Worm (Caenorhabditis elegans) whole organism, L1 larva: ENCODE data around the gene C32D5.8.

Experiments used
- F16B12.6 ChIP-seq: fragments of 150-350 bp; optimal IDR thresholded peaks from 2 replicates; lab custom pipeline; 2014; ENCODE audit warnings: missing biosample characterization, missing genetic modification characterization
- aha-1 ChIP-seq: fragments of 150-350 bp; optimal IDR thresholded peaks from 2 replicates; lab custom pipeline; 2014; ENCODE audit warnings: missing biosample characterization, missing genetic modification characterization
- alr-1 ChIP-seq: fragments of 200-800 bp; sonication (Bioruptor generic); optimal IDR thresholded peaks from 2 replicates; lab custom pipeline; 2018; ENCODE audit warnings: borderline replicate concordance, mild to moderate bottlenecking, missing genetic modification characterization, missing compliant biosample characterization
- aly-2 ChIP-seq: fragments of 150-350 bp; optimal IDR thresholded peaks from 2 replicates; lab custom pipeline; 2014; ENCODE audit warnings: missing biosample characterization, missing genetic modification characterization
- ama-1 ChIP-seq: fragments of 150-350 bp; optimal IDR thresholded peaks from 2 replicates; lab custom pipeline; 2014
- blmp-1 ChIP-seq: fragments of 150-350 bp; optimal IDR thresholded peaks from 2 replicates; lab custom pipeline; 2014; ENCODE audit warnings: missing biosample characterization, missing genetic modification characterization
- ceh-8 ChIP-seq: fragments of 200-800 bp; sonication (Bioruptor generic); optimal IDR thresholded peaks from 2 replicates; lab custom pipeline; 2018; ENCODE audit warnings: mild to moderate bottlenecking, missing genetic modification characterization, moderate library complexity, missing compliant biosample characterization
- ceh-82 ChIP-seq, 3 experiments: fragments of 150-350 bp in 1 of 3; sonication (generic microtip) in 2 of 3; optimal IDR thresholded peaks; 2 replicates each; lab custom pipeline; 2014 to 2017; ENCODE audit warnings: missing biosample characterization in 3 of 3, missing genetic modification characterization in 3 of 3
- ceh-88 ChIP-seq: fragments of 200-800 bp; sonication (Bioruptor generic); IDR thresholded peaks from 2 replicates; pipeline ENCODE4 v1.3.6; 2022; ENCODE audit warnings: missing genetic modification characterization, missing compliant biosample characterization
- ceh-90 ChIP-seq: sonication (generic microtip); optimal IDR thresholded peaks from 2 replicates; lab custom pipeline; 2016; ENCODE audit warnings: missing genetic modification characterization, missing compliant biosample characterization
- efl-1 ChIP-seq, 4 experiments: fragments of 150-350 bp; optimal IDR thresholded peaks in 3 of 4; peaks in 1 of 4; 1 replicate in 1 of 4; 2 replicates in 3 of 4; lab custom pipeline; 2014; ENCODE audit warnings: missing biosample characterization in 2 of 4, missing genetic modification characterization in 2 of 4, missing genetic modification reagents in 2 of 4
- egl-27 ChIP-seq, 2 experiments: fragments of 150-350 bp in 1 of 2; sonication (generic microtip); optimal IDR thresholded peaks; 3 replicates each; lab custom pipeline; 2017 to 2018; ENCODE audit warnings: missing biosample characterization in 2 of 2, missing genetic modification characterization in 2 of 2, missing genetic modification reagents in 2 of 2
- fkh-10 ChIP-seq: sonication (generic microtip); optimal IDR thresholded peaks from 2 replicates; lab custom pipeline; 2017; ENCODE audit warnings: missing biosample characterization, missing genetic modification reagents, missing genetic modification characterization
- fkh-4 ChIP-seq: sonication (generic microtip); optimal IDR thresholded peaks from 2 replicates; lab custom pipeline; 2016; ENCODE audit warnings: missing compliant biosample characterization, missing genetic modification characterization, borderline replicate concordance
- fos-1 ChIP-seq: fragments of 150-350 bp; optimal IDR thresholded peaks from 2 replicates; lab custom pipeline; 2014; ENCODE audit warnings: missing biosample characterization, missing genetic modification characterization
- grh-1 ChIP-seq: fragments of 200-800 bp; sonication (Bioruptor generic); IDR thresholded peaks from 2 replicates; pipeline ENCODE4 v1.3.6; 2022; ENCODE audit warnings: missing genetic modification reagents, missing genetic modification characterization, missing compliant biosample characterization
- hlh-17 ChIP-seq: fragments of 200-800 bp; sonication (Bioruptor generic); optimal IDR thresholded peaks from 2 replicates; lab custom pipeline; 2018; ENCODE audit warnings: missing genetic modification characterization, mild to moderate bottlenecking, missing compliant biosample characterization, moderate library complexity, borderline replicate concordance
- hlh-4 ChIP-seq: sonication (generic microtip); optimal IDR thresholded peaks from 2 replicates; lab custom pipeline; 2016; ENCODE audit warnings: mild to moderate bottlenecking, missing genetic modification characterization, missing compliant biosample characterization
- irx-1 ChIP-seq: sonication (generic microtip); optimal IDR thresholded peaks from 2 replicates; lab custom pipeline; 2016; ENCODE audit warnings: missing genetic modification characterization, missing compliant biosample characterization
- jun-1 ChIP-seq: fragments of 150-350 bp; optimal IDR thresholded peaks from 2 replicates; lab custom pipeline; 2014; ENCODE audit warnings: missing biosample characterization, missing genetic modification reagents, missing genetic modification characterization
- lin-14 ChIP-seq: fragments of 200-800 bp; sonication (Bioruptor generic); optimal IDR thresholded peaks from 2 replicates; lab custom pipeline; 2018; ENCODE audit warnings: mild to moderate bottlenecking, missing genetic modification characterization, moderate library complexity, missing compliant biosample characterization
- mab-9 ChIP-seq: fragments of 200-800 bp; sonication (Bioruptor generic); IDR thresholded peaks from 2 replicates; pipeline ENCODE4 v1.3.6; 2022; ENCODE audit warnings: missing genetic modification reagents, missing genetic modification characterization, missing compliant biosample characterization
- mdl-1 ChIP-seq, 2 experiments: fragments of 150-350 bp; optimal IDR thresholded peaks; 2 replicates each; lab custom pipeline; 2014 to 2017; ENCODE audit warnings: missing biosample characterization in 2 of 2, missing genetic modification characterization in 2 of 2, inconsistent platforms in 1 of 2
- mef-2 ChIP-seq: fragments of 150-350 bp; optimal IDR thresholded peaks from 2 replicates; lab custom pipeline; 2014; ENCODE audit warnings: missing biosample characterization, missing genetic modification characterization
- mep-1 ChIP-seq: fragments of 150-350 bp; optimal IDR thresholded peaks from 2 replicates; lab custom pipeline; 2014; ENCODE audit warnings: missing biosample characterization, missing genetic modification characterization
- nhr-11 ChIP-seq: fragments of 150-350 bp; optimal IDR thresholded peaks from 2 replicates; lab custom pipeline; 2014; ENCODE audit warnings: missing biosample characterization, missing genetic modification characterization
- nhr-12 ChIP-seq: sonication (generic microtip); optimal IDR thresholded peaks from 2 replicates; lab custom pipeline; 2017; ENCODE audit warnings: missing biosample characterization, missing genetic modification characterization
- nhr-19 ChIP-seq: fragments of 200-800 bp; sonication (Bioruptor generic); conservative IDR thresholded peaks from 2 replicates; pipeline ENCODE4 v1.3.6; 2022; ENCODE audit warnings: missing genetic modification characterization, missing compliant biosample characterization
- nhr-20 ChIP-seq: sonication (generic microtip); optimal IDR thresholded peaks from 2 replicates; lab custom pipeline; 2016; ENCODE audit warnings: mild to moderate bottlenecking, missing genetic modification characterization, missing compliant biosample characterization
- nhr-237 ChIP-seq: fragments of 150-350 bp; optimal IDR thresholded peaks from 2 replicates; lab custom pipeline; 2014; ENCODE audit warnings: missing biosample characterization, missing genetic modification characterization
- nhr-28 ChIP-seq: fragments of 150-350 bp; optimal IDR thresholded peaks from 2 replicates; lab custom pipeline; 2014; ENCODE audit warnings: missing biosample characterization, missing genetic modification characterization
- nhr-47 ChIP-seq: sonication (generic microtip); optimal IDR thresholded peaks from 2 replicates; lab custom pipeline; 2016; ENCODE audit warnings: mild to moderate bottlenecking, missing genetic modification characterization, moderate library complexity, missing compliant biosample characterization
- nhr-71 ChIP-seq: sonication (generic microtip); optimal IDR thresholded peaks from 2 replicates; lab custom pipeline; 2016; ENCODE audit warnings: mild to moderate bottlenecking, missing genetic modification characterization, moderate library complexity, missing compliant biosample characterization
- nhr-76 ChIP-seq: sonication (generic microtip); optimal IDR thresholded peaks from 2 replicates; lab custom pipeline; 2017; ENCODE audit warnings: missing biosample characterization, missing genetic modification characterization
- nhr-77 ChIP-seq: fragments of 150-350 bp; optimal IDR thresholded peaks from 2 replicates; lab custom pipeline; 2014; ENCODE audit warnings: missing biosample characterization, missing genetic modification characterization
- nhr-84 ChIP-seq: sonication (generic microtip); optimal IDR thresholded peaks from 2 replicates; lab custom pipeline; 2017; ENCODE audit warnings: missing biosample characterization, missing genetic modification characterization
- nhr-85 ChIP-seq: sonication (generic microtip); peaks from one replicate; lab custom pipeline; 2016; ENCODE audit warnings: missing genetic modification characterization, inconsistent platforms, missing compliant biosample characterization
- pax-3 ChIP-seq: fragments of 200-800 bp; sonication (Bioruptor generic); optimal IDR thresholded peaks from 2 replicates; lab custom pipeline; 2018; ENCODE audit warnings: mild to moderate bottlenecking, missing genetic modification characterization, moderate library complexity, missing compliant biosample characterization
- snpc-4 ChIP-seq: fragments of 150-350 bp; optimal IDR thresholded peaks from 2 replicates; lab custom pipeline; 2014; ENCODE audit warnings: missing biosample characterization, missing genetic modification characterization
- snu-23 ChIP-seq: sonication (generic microtip); optimal IDR thresholded peaks from 2 replicates; lab custom pipeline; 2016; ENCODE audit warnings: missing genetic modification characterization, missing compliant biosample characterization
- sup-37 ChIP-seq: fragments of 200-800 bp; sonication (Bioruptor generic); optimal IDR thresholded peaks from 2 replicates; lab custom pipeline; 2018; ENCODE audit warnings: mild to moderate bottlenecking, missing genetic modification characterization, missing compliant biosample characterization
- tlp-1 ChIP-seq: fragments of 150-350 bp; optimal IDR thresholded peaks from 2 replicates; lab custom pipeline; 2014; ENCODE audit warnings: missing biosample characterization, missing genetic modification characterization
- unc-130 ChIP-seq: fragments of 150-350 bp; optimal IDR thresholded peaks from 2 replicates; lab custom pipeline; 2017; ENCODE audit warnings: missing biosample characterization, missing genetic modification characterization, inconsistent platforms
- unc-30 ChIP-seq: sonication (generic microtip); optimal IDR thresholded peaks from 2 replicates; lab custom pipeline; 2017; ENCODE audit warnings: missing biosample characterization, missing genetic modification characterization
- unc-62 ChIP-seq: fragments of 150-350 bp; optimal IDR thresholded peaks from 2 replicates; lab custom pipeline; 2014; ENCODE audit warnings: missing biosample characterization, missing genetic modification reagents, missing genetic modification characterization
- unc-86 ChIP-seq: sonication (generic microtip); optimal IDR thresholded peaks from 2 replicates; lab custom pipeline; 2016; ENCODE audit warnings: missing genetic modification characterization, missing compliant biosample characterization
- vab-15 ChIP-seq: sonication (generic microtip); optimal IDR thresholded peaks from 2 replicates; lab custom pipeline; 2017; ENCODE audit warnings: missing genotype, mild to moderate bottlenecking, missing genetic modification characterization, missing compliant biosample characterization
- xbp-1 ChIP-seq: sonication (generic microtip); optimal IDR thresholded peaks from 2 replicates; lab custom pipeline; 2016; ENCODE audit warnings: missing genetic modification characterization, missing compliant biosample characterization

Gene C32D5.8

DNA sequence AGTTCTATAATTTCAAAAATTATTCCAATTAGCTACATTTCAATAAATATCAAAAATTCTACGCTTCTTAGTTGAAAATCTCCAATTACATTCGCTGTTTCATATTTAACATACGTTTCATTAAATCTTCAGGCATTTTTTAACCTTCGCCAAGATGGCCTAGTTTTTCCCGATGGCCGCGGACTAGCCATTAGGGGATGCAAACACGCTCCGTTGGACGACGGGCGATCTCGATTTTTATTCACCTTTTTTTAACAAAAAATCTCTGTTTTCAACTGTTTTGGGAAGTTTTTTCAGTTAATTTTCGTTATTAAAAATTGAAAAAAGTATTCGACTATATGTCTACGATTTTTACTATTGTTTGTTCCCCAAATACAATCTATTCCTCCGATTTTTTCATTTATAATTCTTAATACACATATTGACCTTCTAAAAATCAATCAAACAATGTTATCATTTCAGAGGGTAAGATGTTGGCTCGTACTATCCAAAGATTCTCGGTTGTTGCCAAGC lies 37.5 kb upstream of the C32D5.8 start, which contains the start of gene F58F12.1 (continued):
- TF ChIP-seq snpc-4 (tag; lab: Kevin White, UChicago) (peak; percentile 64), nhr-71 (tag; lab: Kevin White, UChicago) (peak; percentile 72), unc-130 (peak; percentile 55), F16B12.6 (tag; lab: Kevin White, UChicago) (peak; percentile 22), blmp-1 (tag; lab: Kevin White, UChicago) (peak; percentile 75), egl-27 (tag; optimal IDR thresholded peaks at IDR 0.05; lab: Kevin White, UChicago) (no peak), unc-62 (GFP tag; lab: Kevin White, UChicago) (no peak), nhr-12 (no peak), hlh-17 (GFP tag; lab: Kevin White, UChicago) (no peak), sup-37 (GFP tag; lab: Kevin White, UChicago) (no peak), ceh-90 (tag; lab: Kevin White, UChicago) (peak; percentile 83), pax-3 (tag; lab: Kevin White, UChicago) (peak; percentile 38), lin-14 (peak; percentile 73), nhr-84 (tag; lab: Kevin White, UChicago) (no peak), nhr-47 (tag; lab: Kevin White, UChicago) (peak; percentile 72), fos-1 (no peak), vab-15 (tag; lab: Kevin White, UChicago) (no peak), ceh-82 (tag; optimal IDR thresholded peaks at IDR 0.05; lab: Kevin White, UChicago) (peak in 2 of 3 experiments; percentile 39 to 70), nhr-28 (tag; lab: Kevin White, UChicago) (no peak), aha-1 (tag; lab: Kevin White, UChicago) (no peak), xbp-1 (tag; lab: Kevin White, UChicago) (peak; percentile 75), ceh-88 (no peak), nhr-19 (GFP tag; lab: Robert Waterston, UW) (peak; percentile 46), nhr-20 (tag; lab: Kevin White, UChicago) (peak; percentile 62), mab-9 (GFP tag; lab: Robert Waterston, UW) (no peak), ceh-8 (GFP tag; lab: Kevin White, UChicago) (no peak), efl-1 (optimal IDR thresholded peaks at IDR 0.05; lab: Kevin White, UChicago) (peak; percentile 66 to 73), efl-1 (GFP tag; optimal IDR thresholded peaks at IDR 0.05 in 1 of 2; lab: Kevin White, UChicago) (peak; percentile 61 to 94), hlh-4 (tag; lab: Kevin White, UChicago) (no peak), mep-1 (peak; percentile 81), nhr-11 (tag; lab: Kevin White, UChicago) (no peak), unc-30 (tag; lab: Kevin White, UChicago) (no peak), grh-1 (no peak), nhr-237 (tag; lab: Kevin White, UChicago) (no peak), tlp-1 (tag; lab: Kevin White, UChicago) (no peak), nhr-76 (no peak), snu-23 (GFP tag; lab: Kevin White, UChicago) (peak; percentile 66), jun-1 (tag; lab: Kevin White, UChicago) (peak; percentile 44), ama-1 (no peak), fkh-10 (GFP tag; lab: Kevin White, UChicago) (no peak), mdl-1 (tag; optimal IDR thresholded peaks at IDR 0.05; lab: Kevin White, UChicago) (peak in 1 of 2 experiments; percentile 27), mef-2 (tag; lab: Kevin White, UChicago) (no peak), irx-1 (tag; lab: Kevin White, UChicago) (peak; percentile 73), nhr-85 (tag; lab: Kevin White, UChicago) (peak; percentile 87), unc-86 (tag; lab: Kevin White, UChicago) (peak; percentile 3), nhr-77 (tag; lab: Kevin White, UChicago) (no peak), fkh-4 (tag; lab: Kevin White, UChicago) (no peak), alr-1 (tag; lab: Kevin White, UChicago) (no peak), aly-2 (tag; lab: Kevin White, UChicago) (no peak)
